Fruit fly (Drosophila melanogaster) whole organism, wandering third instar larva: ENCODE data around the gene CG9109.
A peak's percentile ranks its signal among the peaks of the same experiment; 100 is the strongest.

ENCODE experiments used
- Abd-B ChIP-seq: fragments of >200 bp; optimal IDR thresholded peaks from 2 replicates; lab custom pipeline; 2017; ENCODE audit warnings: missing biosample characterization, missing genetic modification characterization
- CG32264 ChIP-seq: fragments of 200-800 bp; sonication (Bioruptor generic); optimal IDR thresholded peaks from 2 replicates; lab custom pipeline; 2016; ENCODE audit warnings: missing biosample characterization, missing genetic modification characterization
- CG9705 ChIP-seq: fragments of 200-800 bp; sonication (Bioruptor generic); optimal IDR thresholded peaks from 2 replicates; lab custom pipeline; 2018; ENCODE audit warnings: missing biosample characterization, mild to moderate bottlenecking, missing genetic modification characterization
- CrebA ChIP-seq: fragments of 200-800 bp; sonication (Bioruptor generic); optimal IDR thresholded peaks from 2 replicates; lab custom pipeline; 2016; ENCODE audit warnings: missing biosample characterization, mild to moderate bottlenecking, missing genetic modification characterization, borderline replicate concordance
- Dfd ChIP-seq: fragments of >200 bp; optimal IDR thresholded peaks from 2 replicates; lab custom pipeline; 2017; ENCODE audit warnings: missing biosample characterization, missing genetic modification characterization
- Dif ChIP-seq: fragments of 200-275, 200-300 bp; sonication (Bioruptor generic); optimal IDR thresholded peaks from 2 replicates; lab custom pipeline; 2018; ENCODE audit warnings: missing biosample characterization, missing genetic modification characterization; ENCODE audit not compliant: partially characterized antibody
- GATAd ChIP-seq: sonication (Bioruptor generic); optimal IDR thresholded peaks from 2 replicates; lab custom pipeline; 2016; ENCODE audit warnings: missing biosample characterization, missing genetic modification characterization
- HLH106 ChIP-seq: fragments of 200-800 bp; optimal IDR thresholded peaks from 3 replicates; lab custom pipeline; 2019; ENCODE audit warnings: missing biosample characterization, mild to moderate bottlenecking, missing genetic modification characterization, moderate library complexity
- Hnf4 ChIP-seq: fragments of 200-800 bp; sonication (Bioruptor generic); optimal IDR thresholded peaks from 2 replicates; lab custom pipeline; 2016; ENCODE audit warnings: missing biosample characterization, mild to moderate bottlenecking, missing genetic modification characterization
- Hr78 ChIP-seq: fragments of >200 bp; optimal IDR thresholded peaks from 2 replicates; lab custom pipeline; 2017; ENCODE audit warnings: missing biosample characterization, missing genetic modification characterization
- Hr83 ChIP-seq: fragments of 200-300 bp; sonication (Bioruptor generic); optimal IDR thresholded peaks from 2 replicates; lab custom pipeline; 2016; ENCODE audit warnings: missing biosample characterization, mild to moderate bottlenecking, missing genetic modification characterization, moderate library complexity; ENCODE audit not compliant: poor library complexity, severe bottlenecking
- Jra ChIP-seq: sonication (Bioruptor generic); optimal IDR thresholded peaks from 2 replicates; lab custom pipeline; 2016; ENCODE audit warnings: missing biosample characterization, missing genetic modification characterization
- Mio ChIP-seq: sonication (Bioruptor generic); optimal IDR thresholded peaks from 2 replicates; lab custom pipeline; 2016; ENCODE audit warnings: missing biosample characterization, missing genetic modification characterization
- Myc ChIP-seq: fragments of >200 bp; optimal IDR thresholded peaks from 2 replicates; lab custom pipeline; 2017
- N ChIP-seq: fragments of >200 bp; optimal IDR thresholded peaks from 2 replicates; lab custom pipeline; 2018; ENCODE audit warnings: missing biosample characterization, missing external identifiers, missing genetic modification characterization
- OdsH ChIP-seq: fragments of 200-800 bp; sonication (Bioruptor generic); optimal IDR thresholded peaks from 2 replicates; lab custom pipeline; 2016; ENCODE audit warnings: missing biosample characterization, mild to moderate bottlenecking, missing genetic modification characterization
- Rel ChIP-seq, 2 experiments: fragments of 200-800 bp; sonication (Bioruptor generic) in 1 of 2; optimal IDR thresholded peaks; 2 replicates in 1 of 2; 3 replicates in 1 of 2; lab custom pipeline; 2016 to 2019; ENCODE audit warnings: mild to moderate bottlenecking in 2 of 2, missing biosample characterization in 2 of 2, missing genetic modification characterization in 2 of 2, moderate library complexity in 1 of 2
- Sp1 ChIP-seq: fragments of 200-800 bp; sonication (Bioruptor generic); optimal IDR thresholded peaks from 3 replicates; lab custom pipeline; 2019; ENCODE audit warnings: missing biosample characterization, mild to moderate bottlenecking, missing genetic modification characterization, moderate library complexity
- Vsx2 ChIP-seq: fragments of 200-300, 225-300 bp; sonication (Bioruptor generic); optimal IDR thresholded peaks from 2 replicates; lab custom pipeline; 2018; ENCODE audit warnings: missing biosample characterization, missing genetic modification characterization; ENCODE audit not compliant: partially characterized antibody
- br ChIP-seq: fragments of 200-800 bp; sonication (Bioruptor generic); optimal IDR thresholded peaks from 2 replicates; lab custom pipeline; 2016; ENCODE audit warnings: missing biosample characterization, missing genetic modification characterization
- brk ChIP-seq: fragments of 200-800 bp; sonication (Bioruptor generic); optimal IDR thresholded peaks from 2 replicates; lab custom pipeline; 2016; ENCODE audit warnings: missing biosample characterization, mild to moderate bottlenecking, missing genetic modification characterization
- dl ChIP-seq, 2 experiments: fragments of 175-275, 200-275 bp in 1 of 2; fragments of 200-275 bp in 1 of 2; sonication (Bioruptor generic); optimal IDR thresholded peaks; lab custom pipeline; 2018; ENCODE audit warnings: mild to moderate bottlenecking in 2 of 2, missing biosample characterization in 2 of 2, missing genetic modification characterization in 2 of 2, moderate library complexity in 2 of 2; ENCODE audit not compliant: partially characterized antibody in 2 of 2, insufficient read depth in 1 of 2
- dmrt93B ChIP-seq: fragments of 200-800 bp; sonication (Bioruptor generic); optimal IDR thresholded peaks from 2 replicates; lab custom pipeline; 2018; ENCODE audit warnings: missing biosample characterization, mild to moderate bottlenecking, missing genetic modification characterization
- dsf ChIP-seq: sonication (Bioruptor generic); optimal IDR thresholded peaks from 2 replicates; lab custom pipeline; 2016; ENCODE audit warnings: missing biosample characterization, missing genetic modification characterization, borderline replicate concordance
- ey ChIP-seq: fragments of 200-800 bp; sonication (Bioruptor generic); optimal IDR thresholded peaks from 2 replicates; lab custom pipeline; 2016; ENCODE audit warnings: missing biosample characterization, missing genetic modification characterization
- foxo ChIP-seq, 2 experiments: fragments of 200-800 bp; sonication (Bioruptor generic); optimal IDR thresholded peaks; 2 replicates in 1 of 2; 3 replicates in 1 of 2; lab custom pipeline; 2016 to 2017; ENCODE audit warnings: missing biosample characterization in 2 of 2, missing genetic modification characterization in 2 of 2
- fru ChIP-seq: fragments of 200-800 bp; sonication (Bioruptor generic); optimal IDR thresholded peaks from 3 replicates; lab custom pipeline; 2016; ENCODE audit warnings: missing biosample characterization, mild to moderate bottlenecking, missing genetic modification characterization
- h ChIP-seq: fragments of 200-800 bp; sonication (Bioruptor generic); optimal IDR thresholded peaks from 3 replicates; lab custom pipeline; 2016; ENCODE audit warnings: missing biosample characterization, mild to moderate bottlenecking, missing genetic modification characterization
- jim ChIP-seq: fragments of 175-275, 200-325 bp; sonication (Bioruptor generic); optimal IDR thresholded peaks from 2 replicates; lab custom pipeline; 2016; ENCODE audit warnings: missing biosample characterization, mild to moderate bottlenecking, missing genetic modification characterization
- lola ChIP-seq: fragments of >200 bp; optimal IDR thresholded peaks from 2 replicates; lab custom pipeline; 2017; ENCODE audit warnings: missing biosample characterization, missing genetic modification characterization
- pan ChIP-seq: fragments of >200 bp; optimal IDR thresholded peaks from 2 replicates; lab custom pipeline; 2017
- psq ChIP-seq: fragments of 200-800 bp; sonication (Bioruptor generic); optimal IDR thresholded peaks from 3 replicates; lab custom pipeline; 2017; ENCODE audit warnings: missing biosample characterization, mild to moderate bottlenecking, missing genetic modification characterization, moderate library complexity
- rgr ChIP-seq: fragments of 200-800 bp; sonication (Bioruptor generic); optimal IDR thresholded peaks from 3 replicates; lab custom pipeline; 2016; ENCODE audit warnings: missing biosample characterization, mild to moderate bottlenecking, missing genetic modification characterization
- sage ChIP-seq: fragments of 200-800 bp; sonication (Bioruptor generic); optimal IDR thresholded peaks from 2 replicates; lab custom pipeline; 2016; ENCODE audit warnings: missing biosample characterization, mild to moderate bottlenecking, missing genetic modification characterization
- sv ChIP-seq: fragments of 200-800 bp; sonication (Bioruptor generic); optimal IDR thresholded peaks from 3 replicates; lab custom pipeline; 2016; ENCODE audit warnings: missing biosample characterization, missing genetic modification characterization
- tai ChIP-seq: sonication (Bioruptor generic); optimal IDR thresholded peaks from 2 replicates; lab custom pipeline; 2016; ENCODE audit warnings: missing biosample characterization, missing genetic modification characterization
- usp ChIP-seq: fragments of >200 bp; optimal IDR thresholded peaks from 2 replicates; lab custom pipeline; 2017; ENCODE audit warnings: missing biosample characterization, missing genetic modification characterization
- woc ChIP-seq: sonication (Bioruptor generic); optimal IDR thresholded peaks from 2 replicates; lab custom pipeline; 2016; ENCODE audit warnings: missing biosample characterization, mild to moderate bottlenecking, missing genetic modification characterization

Gene CG9109

dm6 chr2L:6031838-6032237 is 2.4 kb downstream of the CG9109 start:
- no peak for TF ChIP-seq Abd-B (GFP tag; lab: Kevin White, UChicago)
- peak; percentile 20 for TF ChIP-seq h (GFP tag; lab: Kevin White, UChicago)
- no peak for TF ChIP-seq woc
- peak; percentile 37 for TF ChIP-seq HLH106 (tag; lab: Kevin White, UChicago)

- no peak for TF ChIP-seq Dfd
- TF ChIP-seq Dif = no peak
- TF ChIP-seq ey (GFP tag; lab: Kevin White, UChicago) = no peak
- TF ChIP-seq OdsH (GFP tag; lab: Kevin White, UChicago) = no peak
- no peak for TF ChIP-seq psq (GFP tag; lab: Kevin White, UChicago)
- TF ChIP-seq Jra (GFP tag; lab: Kevin White, UChicago) = no peak
- TF ChIP-seq GATAd (GFP tag; lab: Kevin White, UChicago) = no peak
- TF ChIP-seq dl (GFP tag; optimal IDR thresholded peaks at IDR 0.05; lab: Kevin White, UChicago; ENCODE audit: insufficient read depth in 1 of 2, partially characterized antibody in 2 of 2) = no peak
- TF ChIP-seq dmrt93B = no peak
- TF ChIP-seq Myc (lab: Kevin White, UChicago) = no peak
- TF ChIP-seq, all 38 proteins: peak for 0
Measured at dm6 chr2L:6028712-6029111, 5.5 kb downstream of the CG9109 start.

dm6 chr2L:6024345-6024907 is 9.8 kb downstream of the CG9109 start, which contains the start of gene CG9107:
CG9107 (minus strand) TSS chr2L:6024539.
- TF ChIP-seq Mio (GFP tag; lab: Kevin White, UChicago) (no peak), Myc (lab: Kevin White, UChicago) (peak; percentile 50)

dm6 chr2L:6022793-6023192 is 11.4 kb downstream of the CG9109 start:
- TF ChIP-seq br (no peak), GATAd (GFP tag; lab: Kevin White, UChicago) (no peak), CrebA (GFP tag; lab: Kevin White, UChicago) (no peak), Hr83 (GFP tag; lab: Kevin White, UChicago) (no peak), foxo (GFP tag; optimal IDR thresholded peaks at IDR 0.05; lab: Kevin White, UChicago) (peak in 1 of 2 experiments; percentile 83), Hr78 (GFP tag; lab: Kevin White, UChicago) (no peak), Sp1 (GFP tag; lab: Kevin White, UChicago) (peak; percentile 55), lola (GFP tag; lab: Kevin White, UChicago) (no peak), jim (GFP tag; lab: Kevin White, UChicago) (no peak), ey (GFP tag; lab: Kevin White, UChicago) (peak; percentile 10), HLH106 (tag; lab: Kevin White, UChicago) (peak; percentile 81), brk (GFP tag; lab: Kevin White, UChicago) (no peak), Hnf4 (no peak), sv (GFP tag; lab: Kevin White, UChicago) (no peak), pan (lab: Kevin White, UChicago) (no peak), psq (GFP tag; lab: Kevin White, UChicago) (peak; percentile 58), tai (GFP tag; lab: Kevin White, UChicago) (no peak), Myc (lab: Kevin White, UChicago) (no peak), Vsx2 (no peak), CG32264 (GFP tag; lab: Kevin White, UChicago) (no peak), sage (GFP tag; lab: Kevin White, UChicago) (peak; percentile 15), h (GFP tag; lab: Kevin White, UChicago) (peak; percentile 74), Abd-B (GFP tag; lab: Kevin White, UChicago) (no peak), CG9705 (peak; percentile 63), OdsH (GFP tag; lab: Kevin White, UChicago) (peak; percentile 25), dsf (GFP tag; lab: Kevin White, UChicago) (no peak), usp (no peak), Dif (no peak), Mio (GFP tag; lab: Kevin White, UChicago) (no peak), dmrt93B (peak; percentile 73), Dfd (no peak), Jra (GFP tag; lab: Kevin White, UChicago) (no peak), fru (GFP tag; lab: Kevin White, UChicago) (peak; percentile 72), N (GFP tag; lab: Kevin White, UChicago) (no peak), dl (GFP tag; optimal IDR thresholded peaks at IDR 0.05; lab: Kevin White, UChicago; ENCODE audit: insufficient read depth in 1 of 2, partially characterized antibody in 2 of 2) (no peak), woc (no peak), Rel (GFP tag; optimal IDR thresholded peaks at IDR 0.05; lab: Kevin White, UChicago) (no peak), Rel (tag; optimal IDR thresholded peaks at IDR 0.05; lab: Kevin White, UChicago) (no peak), rgr (GFP tag; lab: Kevin White, UChicago) (peak; percentile 57)
- TF ChIP-seq, all 38 proteins: peak for 12
